Worm (Caenorhabditis elegans) whole organism, L4 larva: ENCODE measurements around the gene srw-97.
"Not testable (repeated sequence)": the region's sequence is repeated elsewhere in the genome, so short reads cannot be mapped to it uniquely, and the experiment has no call there.

Experiments
- D1046.2 ChIP-seq: fragments of 200-800 bp; sonication (Bioruptor generic); IDR thresholded peaks from 2 replicates; pipeline ENCODE4 v1.3.6; 2022; ENCODE audit warnings: missing genetic modification characterization, missing compliant biosample characterization
- T26A8.4 ChIP-seq: fragments of 200-800 bp; sonication (Bioruptor generic); IDR thresholded peaks from 2 replicates; pipeline ENCODE4 v1.3.6; 2022; ENCODE audit warnings: missing genetic modification characterization, missing compliant biosample characterization
- Y48G9A.11 ChIP-seq: fragments of 200-800 bp; sonication (Bioruptor generic); IDR thresholded peaks from 2 replicates; pipeline ENCODE4 v1.3.6; 2022; ENCODE audit warnings: missing genetic modification reagents, missing genetic modification characterization, missing compliant biosample characterization
- arid-1 ChIP-seq: fragments of 200-800 bp; sonication (Bioruptor generic); conservative IDR thresholded peaks from 2 replicates; pipeline ENCODE4 v1.3.6; 2022; ENCODE audit warnings: missing genetic modification reagents, missing genetic modification characterization, missing compliant biosample characterization
- attf-4 ChIP-seq: sonication (generic microtip); optimal IDR thresholded peaks from 3 replicates; lab custom pipeline; 2017; ENCODE audit warnings: missing biosample characterization, missing genetic modification characterization
- ceh-28 ChIP-seq: fragments of 150-350 bp; optimal IDR thresholded peaks from 2 replicates; lab custom pipeline; 2014; ENCODE audit warnings: missing biosample characterization, missing genetic modification reagents, missing genetic modification characterization
- ceh-62 ChIP-seq: sonication (generic microtip); optimal IDR thresholded peaks from 2 replicates; lab custom pipeline; 2017; ENCODE audit warnings: missing biosample characterization, missing genetic modification characterization
- daf-16 ChIP-seq, 3 experiments: sonication (generic microtip); optimal IDR thresholded peaks; 2 replicates each; lab custom pipeline; 2016 to 2017; ENCODE audit warnings: missing genetic modification characterization in 3 of 3, missing genetic modification reagents in 3 of 3, mild to moderate bottlenecking in 2 of 3, missing compliant biosample characterization in 2 of 3, missing biosample characterization in 1 of 3, moderate library complexity in 1 of 3
- dmd-6 ChIP-seq: fragments of 200-800 bp; sonication (Bioruptor generic); IDR thresholded peaks from 2 replicates; pipeline ENCODE4 v1.3.6; 2022; ENCODE audit warnings: missing genetic modification reagents, missing genetic modification characterization, missing compliant biosample characterization
- dmd-9 ChIP-seq: fragments of 200-800 bp; sonication (Bioruptor generic); IDR thresholded peaks from 2 replicates; pipeline ENCODE4 v1.3.6; 2022; ENCODE audit warnings: missing genetic modification reagents, missing genetic modification characterization, missing compliant biosample characterization
- duxl-1 ChIP-seq: sonication (generic microtip); optimal IDR thresholded peaks from 2 replicates; lab custom pipeline; 2016; ENCODE audit warnings: mild to moderate bottlenecking, missing genetic modification characterization, moderate library complexity, missing compliant biosample characterization; ENCODE audit not compliant: poor library complexity
- hlh-11 ChIP-seq: fragments of 200-800 bp; sonication (Bioruptor generic); optimal IDR thresholded peaks from 2 replicates; lab custom pipeline; 2018; ENCODE audit warnings: mild to moderate bottlenecking, missing genetic modification characterization, missing compliant biosample characterization
- hmg-1.1 ChIP-seq: fragments of 200-800 bp; sonication (Bioruptor generic); IDR thresholded peaks from 2 replicates; pipeline ENCODE4 v1.3.6; 2022; ENCODE audit warnings: missing genetic modification reagents, missing genetic modification characterization, missing compliant biosample characterization
- jun-1 ChIP-seq: fragments of 150-350 bp; optimal IDR thresholded peaks from 2 replicates; lab custom pipeline; 2014; ENCODE audit warnings: missing biosample characterization, missing genetic modification reagents, missing genetic modification characterization
- lin-1 ChIP-seq: fragments of 200-800 bp; sonication (Bioruptor generic); IDR thresholded peaks from 2 replicates; pipeline ENCODE4 v1.3.6; 2022; ENCODE audit warnings: missing genetic modification reagents, missing genetic modification characterization, missing compliant biosample characterization
- lin-29 ChIP-seq: fragments of 200-800 bp; sonication (Bioruptor generic); IDR thresholded peaks from 2 replicates; pipeline ENCODE4 v1.3.6; 2022; ENCODE audit warnings: missing genetic modification reagents, missing genetic modification characterization, missing compliant biosample characterization
- lin-39 ChIP-seq: fragments of 150-350 bp; optimal IDR thresholded peaks from 2 replicates; lab custom pipeline; 2014; ENCODE audit warnings: missing biosample characterization, missing genetic modification reagents, missing genetic modification characterization
- lsy-2 ChIP-seq, 2 experiments: fragments of 150-350 bp in 1 of 2; sonication (generic microtip) in 1 of 2; optimal IDR thresholded peaks; 2 replicates each; lab custom pipeline; 2014 to 2017; ENCODE audit warnings: missing biosample characterization in 2 of 2, missing genetic modification characterization in 2 of 2
- mes-2 ChIP-seq: sonication (generic microtip); optimal IDR thresholded peaks from 2 replicates; lab custom pipeline; 2016; ENCODE audit warnings: missing genotype, mild to moderate bottlenecking, missing genetic modification characterization, missing compliant biosample characterization; ENCODE audit not compliant: poor library complexity, severe bottlenecking
- mxl-3 ChIP-seq: fragments of 200-800 bp; sonication (Bioruptor generic); optimal IDR thresholded peaks from 2 replicates; lab custom pipeline; 2018; ENCODE audit warnings: mild to moderate bottlenecking, missing genetic modification characterization, missing compliant biosample characterization
- nhr-111 ChIP-seq: fragments of 200-800 bp; sonication (Bioruptor generic); optimal IDR thresholded peaks from 2 replicates; lab custom pipeline; 2018; ENCODE audit warnings: mild to moderate bottlenecking, missing genetic modification characterization, missing compliant biosample characterization
- nhr-25 ChIP-seq: sonication (generic microtip); optimal IDR thresholded peaks from 2 replicates; lab custom pipeline; 2017; ENCODE audit warnings: missing genetic modification characterization, mild to moderate bottlenecking, missing compliant biosample characterization, antibody characterized with exemption, moderate library complexity, borderline replicate concordance; ENCODE audit not compliant: insufficient read depth
- nhr-28 ChIP-seq: fragments of 150-350 bp; optimal IDR thresholded peaks from 2 replicates; lab custom pipeline; 2014; ENCODE audit warnings: missing biosample characterization, missing genetic modification characterization
- nhr-41 ChIP-seq: fragments of 200-800 bp; sonication (Bioruptor generic); IDR thresholded peaks from 2 replicates; pipeline ENCODE4 v1.3.6; 2022; ENCODE audit warnings: missing genetic modification reagents, missing genetic modification characterization, missing compliant biosample characterization
- nhr-48 ChIP-seq: sonication (generic microtip); optimal IDR thresholded peaks from 2 replicates; lab custom pipeline; 2016; ENCODE audit warnings: mild to moderate bottlenecking, missing genetic modification characterization, missing compliant biosample characterization
- nhr-76 ChIP-seq: fragments of 150-350 bp; optimal IDR thresholded peaks from 2 replicates; lab custom pipeline; 2014; ENCODE audit warnings: missing biosample characterization, missing genetic modification characterization
- pha-4 ChIP-seq, 2 experiments: fragments of 150-350 bp in 1 of 2; fragments of 200-800 bp in 1 of 2; sonication (Bioruptor generic) in 1 of 2; IDR thresholded peaks in 1 of 2; optimal IDR thresholded peaks in 1 of 2; 2 replicates each; pipeline versions ENCODE4 v1.3.6 to Lab custom; 2014 to 2022; ENCODE audit warnings: missing genetic modification characterization in 2 of 2, missing genetic modification reagents in 2 of 2, missing biosample characterization in 1 of 2, missing compliant biosample characterization in 1 of 2
- php-3 ChIP-seq: fragments of 200-800 bp; sonication (Bioruptor generic); IDR thresholded peaks from 2 replicates; pipeline ENCODE4 v1.3.6; 2022; ENCODE audit warnings: missing genetic modification reagents, missing genetic modification characterization, missing compliant biosample characterization
- pqm-1 ChIP-seq: sonication (generic microtip); optimal IDR thresholded peaks from 2 replicates; lab custom pipeline; 2017; ENCODE audit warnings: missing biosample characterization, missing genetic modification characterization
- saeg-2 ChIP-seq: fragments of 200-800 bp; sonication (Bioruptor generic); IDR thresholded peaks from 2 replicates; pipeline ENCODE4 v1.3.6; 2022; ENCODE audit warnings: missing genetic modification reagents, missing genetic modification characterization, missing compliant biosample characterization
- sdz-12 ChIP-seq: fragments of 200-800 bp; sonication (Bioruptor generic); optimal IDR thresholded peaks from 2 replicates; lab custom pipeline; 2018; ENCODE audit warnings: mild to moderate bottlenecking, missing genetic modification characterization, missing compliant biosample characterization
- snpc-1.2 ChIP-seq: fragments of 200-800 bp; sonication (Bioruptor generic); IDR thresholded peaks from 2 replicates; pipeline ENCODE4 v1.3.6; 2022; ENCODE audit warnings: missing genetic modification reagents, missing genetic modification characterization, missing compliant biosample characterization
- snpc-4 ChIP-seq: fragments of 150-350 bp; optimal IDR thresholded peaks from 2 replicates; lab custom pipeline; 2014; ENCODE audit warnings: missing biosample characterization, missing genetic modification characterization
- tra-1 ChIP-seq: fragments of 200-800 bp; sonication (Bioruptor generic); IDR thresholded peaks from 2 replicates; pipeline ENCODE4 v1.3.6; 2022; ENCODE audit warnings: missing genetic modification reagents, missing genetic modification characterization, missing compliant biosample characterization

srw-97 gene

DNA sequence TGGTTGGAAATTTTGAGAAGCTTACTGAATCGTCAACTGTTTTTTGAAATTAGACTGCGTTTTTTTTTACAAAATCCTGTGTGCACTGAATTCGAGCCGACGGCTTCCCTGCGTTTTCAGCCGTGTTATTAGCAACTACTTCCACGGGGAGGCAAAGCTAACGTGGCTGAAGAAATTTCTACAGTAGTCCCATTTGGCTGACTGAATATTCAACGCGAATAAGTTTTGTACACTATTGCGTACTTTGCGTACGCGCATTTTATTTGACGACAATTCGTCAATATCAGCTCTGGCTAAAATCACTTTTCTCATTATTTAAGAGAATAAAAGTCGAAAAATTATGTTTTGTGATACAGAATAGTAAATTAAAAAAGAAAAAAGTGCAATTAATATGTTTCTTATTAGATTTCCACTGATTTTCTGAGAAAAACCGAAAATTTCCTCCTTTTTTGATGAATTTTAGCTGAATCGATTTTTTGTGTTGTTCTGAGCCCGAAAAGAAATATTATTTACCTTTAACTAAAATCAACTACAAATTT, 7.4 kb downstream of the srw-97 start:
- peak; percentile 72 for TF ChIP-seq Y48G9A.11 (GFP tag; lab: Robert Waterston, UW)
- TF ChIP-seq hmg-1.1 (GFP tag; lab: Robert Waterston, UW) = peak; percentile 49
- 0 out of 2 replicates have a peak, but pooled peaks have one; percentile 43 for TF ChIP-seq T26A8.4 (GFP tag; lab: Robert Waterston, UW)
- peak; percentile 23; the same call in 1 of the 2 replicates for TF ChIP-seq dmd-6 (GFP tag; lab: Robert Waterston, UW)
- TF ChIP-seq tra-1 (GFP tag; lab: Robert Waterston, UW) = 0 out of 2 replicates have a peak, but pooled peaks have one; percentile 16
- peak; percentile 26 for TF ChIP-seq mes-2 (tag; lab: Kevin White, UChicago)
- 0 out of 2 replicates have a peak, but pooled peaks have one; percentile 24 for TF ChIP-seq D1046.2
- peak; percentile 51 for TF ChIP-seq duxl-1 (tag; lab: Kevin White, UChicago)

DNA sequence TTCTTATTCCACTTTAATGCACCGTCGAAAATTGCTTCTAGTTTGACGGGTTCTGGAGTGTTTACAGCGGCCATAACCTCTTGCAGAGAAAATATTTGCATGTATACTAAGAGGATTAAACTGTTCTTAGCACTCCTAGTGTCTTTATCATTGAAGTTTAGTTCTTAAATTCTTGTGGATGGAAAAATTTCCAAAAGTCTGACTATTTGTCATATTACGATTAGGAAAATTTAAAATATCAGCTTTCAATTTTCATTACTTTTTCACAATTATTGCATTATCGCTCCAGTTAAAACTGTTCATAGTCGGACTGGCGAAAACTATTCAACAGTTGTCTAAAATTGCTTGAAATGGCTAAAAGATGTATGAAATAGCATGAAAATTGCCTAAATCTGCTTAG, 7.9 kb downstream of the srw-97 start, which contains the start of gene ZC204.13:
TSS of gene ZC204.13 (minus strand) at position 101 of the 400 bp plus-strand sequence.
- TF ChIP-seq arid-1 (GFP tag; lab: Robert Waterston, UW); lin-39 (tag; lab: Kevin White, UChicago); snpc-4: not testable (repeated sequence)
- TF ChIP-seq, all 104 proteins: peak for 0; not testable (repeated sequence) for 104

- peak; percentile 88 for TF ChIP-seq dmd-6 (GFP tag; lab: Robert Waterston, UW)
- peak; percentile 47 for TF ChIP-seq nhr-28 (tag; lab: Kevin White, UChicago)
- peak; percentile 55; the same call in 1 of the 2 replicates for TF ChIP-seq tra-1 (GFP tag; lab: Robert Waterston, UW)
- TF ChIP-seq dmd-9 = 0 out of 2 replicates have a peak, but pooled peaks have one; percentile 27
- TF ChIP-seq duxl-1 (tag; lab: Kevin White, UChicago) = peak; percentile 26
- TF ChIP-seq hlh-11 (tag; lab: Kevin White, UChicago) = peak; percentile 36
- TF ChIP-seq pqm-1 = peak; percentile 68
- TF ChIP-seq php-3 = peak; percentile 70
- TF ChIP-seq nhr-41 (GFP tag; lab: Robert Waterston, UW) = 0 out of 2 replicates have a peak, but pooled peaks have one; percentile 14
- TF ChIP-seq lin-1 (GFP tag; lab: Robert Waterston, UW) = peak; percentile 43; the same call in 1 of the 2 replicates
- not testable (repeated sequence) for TF ChIP-seq daf-16 (GFP tag; optimal IDR thresholded peaks at IDR 0.05; lab: Kevin White, UChicago)
- TF ChIP-seq daf-16 (tag; optimal IDR thresholded peaks at IDR 0.05; lab: Kevin White, UChicago) = peak; percentile 48
- TF ChIP-seq T26A8.4 (GFP tag; lab: Robert Waterston, UW) = 0 out of 2 replicates have a peak, but pooled peaks have one; percentile 45
These were observed 9.1 kb downstream of the srw-97 start for ce11 chrII:1659729-1660128.

- no peak for TF ChIP-seq hmg-1.1 (GFP tag; lab: Robert Waterston, UW)
- TF ChIP-seq, all 104 proteins: peak for 0
These were observed 11.6 kb downstream of the srw-97 start, which contains the start of gene ZC204.12 for ce11 chrII:1657202-1657601. ZC204.12 (minus strand) TSS chrII:1657302.

ce11 chrII:1654917-1655316, 13.9 kb downstream of the srw-97 start, which contains the start of gene btb-12:
btb-12 (plus strand) TSS chrII:1655217.
- TF ChIP-seq jun-1 (tag; lab: Kevin White, UChicago) = no peak
- TF ChIP-seq lin-29 (GFP tag; lab: Robert Waterston, UW) = no peak
- no peak for TF ChIP-seq snpc-1.2 (GFP tag; lab: Robert Waterston, UW)
- TF ChIP-seq lsy-2 (tag; optimal IDR thresholded peaks at IDR 0.05; lab: Kevin White, UChicago) = no peak
- TF ChIP-seq nhr-48 = no peak
- no peak for TF ChIP-seq ceh-62
- TF ChIP-seq, all 104 proteins: peak for 0

ce11 chrII:1653397-1653796, 15.4 kb downstream of the srw-97 start, which contains the start of gene fbxb-15:
fbxb-15 (minus strand) TSS chrII:1653497.
- TF ChIP-seq mxl-3 (GFP tag; lab: Kevin White, UChicago) (no peak), attf-4 (tag; lab: Kevin White, UChicago) (no peak), saeg-2 (no peak), nhr-25 (tag; lab: Kevin White, UChicago) (no peak), nhr-111 (GFP tag; lab: Kevin White, UChicago) (no peak), ceh-28 (no peak), T26A8.4 (GFP tag; lab: Robert Waterston, UW) (no peak), nhr-76 (tag; lab: Kevin White, UChicago) (no peak), pha-4 (GFP tag; IDR thresholded peaks at IDR 0.05; lab: Robert Waterston, UW) (no peak), pha-4 (tag; optimal IDR thresholded peaks at IDR 0.05; lab: Kevin White, UChicago) (no peak), snpc-4 (no peak), sdz-12 (GFP tag; lab: Kevin White, UChicago) (no peak)
- TF ChIP-seq, all 104 proteins: peak for 0
